Fruit fly (Drosophila melanogaster): Measurements from ENCODE around the gene rgn.

The rgn gene

dm6 chr3L:21381746-21382145, 555 bp upstream of the rgn start:
- TF ChIP-seq CG10669 (GFP tag; optimal IDR thresholded peaks at IDR 0.05) (no peak), lz (GFP tag; optimal IDR thresholded peaks at IDR 0.05) (no peak), vri (GFP tag; optimal IDR thresholded peaks at IDR 0.05) (no peak), topi (GFP tag; optimal IDR thresholded peaks at IDR 0.05) (no peak), CG8119 (GFP tag; IDR thresholded peaks at IDR 0.05) (no peak), Sox15 (GFP tag; optimal IDR thresholded peaks at IDR 0.05) (no peak), CG9139 (GFP tag; optimal IDR thresholded peaks at IDR 0.05) (no peak), OdsH (GFP tag; optimal IDR thresholded peaks at IDR 0.05) (no peak), CG6276 (GFP tag; optimal IDR thresholded peaks at IDR 0.05) (no peak), eg (GFP tag; IDR thresholded peaks at IDR 0.05) (no peak), Eip75B (GFP tag; optimal IDR thresholded peaks at IDR 0.05) (no peak), CG6792 (GFP tag; optimal IDR thresholded peaks at IDR 0.05) (no peak), CG31627 (GFP tag; optimal IDR thresholded peaks at IDR 0.05) (no peak)

dm6 chr3L:21383440-21383839, 1.1 kb downstream of the rgn start:
- TF ChIP-seq Ets96B (tag; optimal IDR thresholded peaks at IDR 0.05), result no peak
- TF ChIP-seq svp (GFP tag), result peak; percentile 17
- TF ChIP-seq Blimp-1 (GFP tag; optimal IDR thresholded peaks at IDR 0.05), result no peak
- no peak for TF ChIP-seq fd85E (GFP tag; optimal IDR thresholded peaks at IDR 0.05)
- TF ChIP-seq CG6808 (GFP tag; optimal IDR thresholded peaks at IDR 0.05), result no peak
- no peak for TF ChIP-seq Lpt (GFP tag; optimal IDR thresholded peaks at IDR 0.05)
- no peak for TF ChIP-seq CG4318 (GFP tag; optimal IDR thresholded peaks at IDR 0.05)
- TF ChIP-seq CG3919 (GFP tag; optimal IDR thresholded peaks at IDR 0.05), result no peak
- no peak for TF ChIP-seq acj6 (GFP tag; optimal IDR thresholded peaks at IDR 0.05)
- TF ChIP-seq Eip78C (GFP tag), result peak; percentile 6
- no peak for TF ChIP-seq OdsH (GFP tag; optimal IDR thresholded peaks at IDR 0.05)
- no peak for TF ChIP-seq Sox14 (GFP tag; optimal IDR thresholded peaks at IDR 0.05)
- no peak for TF ChIP-seq topi (GFP tag; optimal IDR thresholded peaks at IDR 0.05)
- no peak for TF ChIP-seq Gug (GFP tag; IDR thresholded peaks at IDR 0.05)
- TF ChIP-seq CG8119 (GFP tag; IDR thresholded peaks at IDR 0.05), result no peak
- no peak for TF ChIP-seq Ets21C (GFP tag; optimal IDR thresholded peaks at IDR 0.05)
- TF ChIP-seq Met (GFP tag; optimal IDR thresholded peaks at IDR 0.05), result no peak

dm6 chr3L:21385699-21386098, 3.4 kb downstream of the rgn start:
- TF ChIP-seq Ets96B (tag; optimal IDR thresholded peaks at IDR 0.05) (no peak), CG11294 (GFP tag; IDR thresholded peaks at IDR 0.05) (no peak), CG10669 (GFP tag; optimal IDR thresholded peaks at IDR 0.05) (no peak), CG8632 (GFP tag; optimal IDR thresholded peaks at IDR 0.05) (peak; percentile 9), CG4318 (GFP tag; optimal IDR thresholded peaks at IDR 0.05) (no peak), Ets21C (GFP tag; optimal IDR thresholded peaks at IDR 0.05) (no peak), cyc (GFP tag; optimal IDR thresholded peaks at IDR 0.05) (peak; percentile 2), Sox15 (GFP tag; optimal IDR thresholded peaks at IDR 0.05) (no peak), topi (GFP tag; optimal IDR thresholded peaks at IDR 0.05) (no peak), salr (GFP tag; optimal IDR thresholded peaks at IDR 0.05) (no peak), CG6792 (GFP tag; optimal IDR thresholded peaks at IDR 0.05) (no peak), dac (GFP tag; optimal IDR thresholded peaks at IDR 0.05) (no peak), CG8119 (GFP tag; IDR thresholded peaks at IDR 0.05) (no peak), Hr38 (GFP tag; optimal IDR thresholded peaks at IDR 0.05) (no peak), eg (GFP tag; IDR thresholded peaks at IDR 0.05) (peak; percentile 23; the same call in 1 of the 3 replicates), Eip93F (GFP tag; optimal IDR thresholded peaks at IDR 0.05) (no peak), Sox102F (GFP tag; optimal IDR thresholded peaks at IDR 0.05) (no peak), CG16779 (tag; optimal IDR thresholded peaks at IDR 0.05) (no peak), esn (GFP tag; optimal IDR thresholded peaks at IDR 0.05) (peak; percentile 41), achi (GFP tag; optimal IDR thresholded peaks at IDR 0.05) (peak; percentile 9), vri (GFP tag; optimal IDR thresholded peaks at IDR 0.05) (no peak), lz (GFP tag; optimal IDR thresholded peaks at IDR 0.05) (peak; percentile 10), net (GFP tag; optimal IDR thresholded peaks at IDR 0.05) (no peak), CG6276 (GFP tag; optimal IDR thresholded peaks at IDR 0.05) (no peak), CG10631 (GFP tag; optimal IDR thresholded peaks at IDR 0.05) (no peak), acj6 (GFP tag; optimal IDR thresholded peaks at IDR 0.05) (peak; percentile 22), svp (GFP tag) (peak; percentile 63), Met (GFP tag; optimal IDR thresholded peaks at IDR 0.05) (peak; percentile 31), CG1621 (tag; optimal IDR thresholded peaks at IDR 0.05) (no peak), OdsH (GFP tag; optimal IDR thresholded peaks at IDR 0.05) (peak; percentile 16), Eip78C (GFP tag) (peak; percentile 53)

Data from whole organism, prepupa.